Fruit fly (Drosophila melanogaster): ENCODE measurements around the gene CG7943.

dm6 chr3R:30092700-30093044 is 46.4 kb downstream of the CG7943 start:
- TF ChIP-seq CTCF (optimal IDR thresholded peaks at IDR 0.05) (no peak), CG8478 (optimal IDR thresholded peaks at IDR 0.05) (no peak)
